Worm (Caenorhabditis elegans) whole organism, midembryonic: Measurements from ENCODE around the gene T22G5.3.

Experiments
- T22C8.4 ChIP-seq: fragments of 200-800 bp; sonication (Bioruptor generic); IDR thresholded peaks from 2 replicates; pipeline ENCODE4 v1.3.6; 2022; ENCODE audit warnings: missing genetic modification characterization, missing compliant biosample characterization
- cog-1 ChIP-seq: sonication (generic microtip); optimal IDR thresholded peaks from 2 replicates; lab custom pipeline; 2016; ENCODE audit warnings: missing genetic modification characterization, missing compliant biosample characterization
- flt-1 ChIP-seq: fragments of 200-800 bp; sonication (Bioruptor generic); IDR thresholded peaks from 2 replicates; pipeline ENCODE4 v1.3.6; 2022; ENCODE audit warnings: missing genetic modification characterization, missing compliant biosample characterization
- ref-1 ChIP-seq: fragments of 200-800 bp; sonication (Bioruptor generic); conservative IDR thresholded peaks from 2 replicates; pipeline ENCODE4 v1.3.6; 2022; ENCODE audit warnings: missing genetic modification reagents, missing genetic modification characterization, missing compliant biosample characterization
- tab-1 ChIP-seq: fragments of 200-800 bp; sonication (Bioruptor generic); IDR thresholded peaks from 2 replicates; pipeline ENCODE4 v1.3.6; 2022; ENCODE audit warnings: missing genetic modification characterization, missing compliant biosample characterization
- ztf-29 ChIP-seq: fragments of 200-800 bp; sonication (Bioruptor generic); IDR thresholded peaks from 2 replicates; pipeline ENCODE4 v1.3.6; 2022; ENCODE audit warnings: missing genetic modification reagents, missing genetic modification characterization, missing compliant biosample characterization

ce11 chrV:13899213-13899612, 18.5 kb downstream of the T22G5.3 start, which contains the start of gene oac-3:
- TF ChIP-seq cog-1 (tag; lab: Kevin White, UChicago) = no peak
- TF ChIP-seq flt-1 (GFP tag; lab: Robert Waterston, UW) = no peak
- no peak for TF ChIP-seq ztf-29 (GFP tag; lab: Robert Waterston, UW)
- no peak for TF ChIP-seq tab-1
- TF ChIP-seq ref-1 (GFP tag; lab: Robert Waterston, UW) = no peak
- no peak for TF ChIP-seq T22C8.4 (GFP tag; lab: Robert Waterston, UW)
